Fruit fly (Drosophila melanogaster) whole organism, embryonic: ENCODE data around the gene nxf2.

Source experiments
- ATbp ChIP-seq: fragments of 200-800 bp; sonication (Bioruptor generic); optimal IDR thresholded peaks from 2 replicates; lab custom pipeline; 2017; ENCODE audit warnings: missing biosample characterization, mild to moderate bottlenecking, missing genetic modification characterization, missing genetic modification reagents
- CG10274 ChIP-seq: fragments of 200-800 bp; sonication (Bioruptor generic); optimal IDR thresholded peaks from 3 replicates; lab custom pipeline; 2017; ENCODE audit warnings: missing biosample characterization, mild to moderate bottlenecking, missing genetic modification characterization
- CG11247 ChIP-seq: fragments of 200-800 bp; sonication (Bioruptor generic); IDR thresholded peaks from 2 replicates; pipeline ENCODE4 v1.3.6; 2022; ENCODE audit warnings: missing biosample characterization, missing genetic modification characterization
- CG11456 ChIP-seq: fragments of 200-800 bp; sonication (Bioruptor generic); IDR thresholded peaks from 3 replicates; pipeline ENCODE4 v1.3.6; 2022; ENCODE audit warnings: missing biosample characterization, missing genetic modification characterization
- CG12104 ChIP-seq: fragments of 200-800 bp; sonication (Bioruptor generic); optimal IDR thresholded peaks from 3 replicates; lab custom pipeline; 2016; ENCODE audit warnings: missing biosample characterization, missing genetic modification characterization
- CG12219 ChIP-seq: fragments of 200-800 bp; sonication (Bioruptor generic); optimal IDR thresholded peaks from 3 replicates; lab custom pipeline; 2018; ENCODE audit warnings: missing biosample characterization, mild to moderate bottlenecking, missing genetic modification characterization
- CG13287 ChIP-seq: fragments of 200-800 bp; sonication (Bioruptor generic); IDR thresholded peaks from 2 replicates; pipeline ENCODE4 v1.3.6; 2022; ENCODE audit warnings: missing biosample characterization, missing genetic modification characterization; ENCODE audit not compliant: partially characterized antibody
- CG17829 ChIP-seq: fragments of 200-800 bp; optimal IDR thresholded peaks from 2 replicates; lab custom pipeline; 2019; ENCODE audit warnings: missing biosample characterization, mild to moderate bottlenecking, missing genetic modification characterization, moderate library complexity
- CG1792 ChIP-seq: fragments of 200-800 bp; sonication (Bioruptor generic); optimal IDR thresholded peaks from 2 replicates; lab custom pipeline; 2016; ENCODE audit warnings: missing biosample characterization, missing genetic modification characterization
- CG2875 ChIP-seq: fragments of 200-800 bp; sonication (Bioruptor generic); optimal IDR thresholded peaks from 2 replicates; lab custom pipeline; 2017; ENCODE audit warnings: missing biosample characterization, mild to moderate bottlenecking, missing genetic modification characterization, missing genetic modification reagents
- CG30020 ChIP-seq: fragments of 200-800 bp; optimal IDR thresholded peaks from 2 replicates; lab custom pipeline; 2019; ENCODE audit warnings: missing biosample characterization, mild to moderate bottlenecking, missing genetic modification characterization, moderate library complexity
- CG31365 ChIP-seq: fragments of 200-800 bp; sonication (Bioruptor generic); optimal IDR thresholded peaks from 2 replicates; lab custom pipeline; 2018; ENCODE audit warnings: missing biosample characterization, mild to moderate bottlenecking, missing genetic modification characterization
- CG33557 ChIP-seq: fragments of 200-800 bp; sonication (Bioruptor generic); optimal IDR thresholded peaks from 2 replicates; lab custom pipeline; 2019; ENCODE audit warnings: missing biosample characterization, mild to moderate bottlenecking, missing genetic modification characterization, moderate library complexity
- CG34224 ChIP-seq: fragments of 200-800 bp; sonication (Bioruptor generic); IDR thresholded peaks from 3 replicates; pipeline ENCODE4 v1.3.6; 2022; ENCODE audit warnings: missing biosample characterization, missing genetic modification characterization; ENCODE audit not compliant: partially characterized antibody
- CG6272 ChIP-seq: fragments of 200-800 bp; sonication (Bioruptor generic); IDR thresholded peaks from 2 replicates; pipeline ENCODE4 v1.3.6; 2022; ENCODE audit warnings: missing biosample characterization, missing genetic modification characterization
- CG6765 ChIP-seq: fragments of 200-800 bp; sonication (Bioruptor generic); optimal IDR thresholded peaks from 3 replicates; lab custom pipeline; 2017; ENCODE audit warnings: missing biosample characterization, mild to moderate bottlenecking, missing genetic modification characterization
- CG6791 ChIP-seq: fragments of 200-800 bp; sonication (Bioruptor generic); IDR thresholded peaks from 3 replicates; pipeline ENCODE4 v1.3.6; 2022; ENCODE audit warnings: missing biosample characterization, missing genetic modification characterization; ENCODE audit not compliant: partially characterized antibody
- CG8359 ChIP-seq: fragments of 200-800 bp; sonication (Bioruptor generic); optimal IDR thresholded peaks from 2 replicates; lab custom pipeline; 2017; ENCODE audit warnings: missing biosample characterization, mild to moderate bottlenecking, missing genetic modification characterization, borderline replicate concordance
- CG9727 ChIP-seq: fragments of 200-800 bp; sonication (Bioruptor generic); optimal IDR thresholded peaks from 3 replicates; lab custom pipeline; 2017; ENCODE audit warnings: missing biosample characterization, mild to moderate bottlenecking, missing genetic modification characterization
- D19A ChIP-seq: fragments of 200-800 bp; optimal IDR thresholded peaks from 3 replicates; lab custom pipeline; 2019; ENCODE audit warnings: missing biosample characterization, mild to moderate bottlenecking, missing genetic modification characterization, moderate library complexity
- Dip2 ChIP-seq: fragments of 200-800 bp; sonication (Bioruptor generic); IDR thresholded peaks from 2 replicates; pipeline ENCODE4 v1.3.6; 2022; ENCODE audit warnings: missing biosample characterization, missing genetic modification characterization
- E2f1 ChIP-seq: fragments of 200-800 bp; sonication (Bioruptor generic); IDR thresholded peaks from 2 replicates; pipeline ENCODE4 v1.3.6; 2022; ENCODE audit warnings: missing biosample characterization, missing genetic modification characterization
- E2f2 ChIP-seq: fragments of 200-800 bp; sonication (Bioruptor generic); IDR thresholded peaks from 2 replicates; pipeline ENCODE4 v1.3.6; 2022; ENCODE audit warnings: missing biosample characterization, missing genetic modification characterization
- Elba2 ChIP-seq: fragments of 200-800 bp; sonication (Bioruptor generic); optimal IDR thresholded peaks from 3 replicates; lab custom pipeline; 2016; ENCODE audit warnings: missing biosample characterization, missing genetic modification characterization
- Ets65A ChIP-seq: fragments of 200-800 bp; sonication (Bioruptor generic); peaks from one replicate; lab custom pipeline; 2016; ENCODE audit warnings: missing biosample characterization, missing genetic modification characterization
- Hr78 ChIP-seq, 2 experiments: fragments of 200-800 bp in 1 of 2; fragments of >200 bp in 1 of 2; sonication (Bioruptor generic) in 1 of 2; optimal IDR thresholded peaks; 2 replicates each; lab custom pipeline; 2017 to 2019; ENCODE audit warnings: missing biosample characterization in 2 of 2, missing genetic modification characterization in 2 of 2, mild to moderate bottlenecking in 1 of 2, moderate library complexity in 1 of 2
- MESR4 ChIP-seq: fragments of 200-800 bp; sonication (Bioruptor generic); optimal IDR thresholded peaks from 2 replicates; lab custom pipeline; 2018; ENCODE audit warnings: missing biosample characterization, mild to moderate bottlenecking, missing genetic modification characterization, moderate library complexity
- NK7.1 ChIP-seq: fragments of 200-800 bp; sonication (Bioruptor generic); optimal IDR thresholded peaks from 3 replicates; lab custom pipeline; 2016; ENCODE audit warnings: missing biosample characterization, missing genetic modification characterization
- Optix ChIP-seq: fragments of 200-800 bp; sonication (Bioruptor generic); IDR thresholded peaks from 3 replicates; pipeline ENCODE4 v1.3.6; 2022; ENCODE audit warnings: missing biosample characterization, missing genetic modification characterization
- Spps ChIP-seq: fragments of 200-800 bp; sonication (Bioruptor generic); optimal IDR thresholded peaks from 2 replicates; lab custom pipeline; 2018; ENCODE audit warnings: missing biosample characterization, mild to moderate bottlenecking, missing genetic modification characterization
- Sry-β ChIP-seq: fragments of 200-800 bp; sonication (Bioruptor generic); optimal IDR thresholded peaks from 2 replicates; lab custom pipeline; 2018; ENCODE audit warnings: missing biosample characterization, mild to moderate bottlenecking, missing genetic modification characterization, moderate library complexity
- Sry-δ ChIP-seq: fragments of 200-800 bp; sonication (Bioruptor generic); optimal IDR thresholded peaks from 2 replicates; lab custom pipeline; 2016; ENCODE audit warnings: missing biosample characterization, missing genetic modification characterization
- amos ChIP-seq: fragments of 200-800 bp; sonication (Bioruptor generic); IDR thresholded peaks from 2 replicates; pipeline ENCODE4 v1.3.6; 2022; ENCODE audit warnings: missing biosample characterization, missing genetic modification characterization; ENCODE audit not compliant: partially characterized antibody
- ato ChIP-seq: fragments of 200-800 bp; sonication (Bioruptor generic); IDR thresholded peaks from 2 replicates; pipeline ENCODE4 v1.3.6; 2022; ENCODE audit warnings: missing biosample characterization, missing genetic modification characterization; ENCODE audit not compliant: partially characterized antibody
- bsh ChIP-seq, 2 experiments: fragments of 200-800 bp; sonication (Bioruptor generic); optimal IDR thresholded peaks; 2 replicates each; lab custom pipeline; 2017 to 2018; ENCODE audit warnings: mild to moderate bottlenecking in 2 of 2, missing biosample characterization in 2 of 2, missing genetic modification characterization in 2 of 2, moderate library complexity in 1 of 2
- cas ChIP-seq: fragments of 200-800 bp; sonication (Bioruptor generic); IDR thresholded peaks from 2 replicates; pipeline ENCODE4 v1.3.6; 2022; ENCODE audit warnings: missing biosample characterization, missing genetic modification characterization
- chinmo ChIP-seq: fragments of 200-800 bp; sonication (Bioruptor generic); IDR thresholded peaks from 4 replicates; pipeline ENCODE4 v1.3.6; 2022; ENCODE audit warnings: missing biosample characterization, missing genetic modification characterization; ENCODE audit not compliant: partially characterized antibody
- en ChIP-seq: fragments of 200-800 bp; sonication (Bioruptor generic); optimal IDR thresholded peaks from 2 replicates; lab custom pipeline; 2016; ENCODE audit warnings: missing biosample characterization, missing genetic modification characterization
- fu2 ChIP-seq: fragments of 200-800 bp; sonication (Bioruptor generic); optimal IDR thresholded peaks from 2 replicates; lab custom pipeline; 2016; ENCODE audit warnings: missing biosample characterization, missing genetic modification characterization
- gt ChIP-seq: fragments of 200-800 bp; sonication (Bioruptor generic); IDR thresholded peaks from 2 replicates; pipeline ENCODE4 v1.3.6; 2022; ENCODE audit warnings: missing biosample characterization, missing genetic modification characterization
- kay ChIP-seq: fragments of 200-800 bp; sonication (Bioruptor generic); optimal IDR thresholded peaks from 2 replicates; lab custom pipeline; 2016; ENCODE audit warnings: missing biosample characterization, missing genetic modification characterization
- kni ChIP-seq: fragments of 200-800 bp; sonication (Bioruptor generic); optimal IDR thresholded peaks from 3 replicates; lab custom pipeline; 2017; ENCODE audit warnings: mild to moderate bottlenecking, missing biosample characterization, missing genetic modification reagents, missing genetic modification characterization
- luna ChIP-seq: fragments of 200-800 bp; sonication (Bioruptor generic); optimal IDR thresholded peaks from 2 replicates; lab custom pipeline; 2016; ENCODE audit warnings: missing biosample characterization, missing genetic modification characterization
- org-1 ChIP-seq: fragments of 200-800 bp; sonication (Bioruptor generic); optimal IDR thresholded peaks from 2 replicates; lab custom pipeline; 2017; ENCODE audit warnings: missing biosample characterization, missing genetic modification characterization
- pho ChIP-seq: fragments of 200-800 bp; sonication (Bioruptor generic); optimal IDR thresholded peaks from 2 replicates; lab custom pipeline; 2016; ENCODE audit warnings: missing biosample characterization, missing genetic modification characterization
- seq ChIP-seq: fragments of 200-800 bp; sonication (Bioruptor generic); IDR thresholded peaks from 2 replicates; pipeline ENCODE4 v1.3.6; 2022; ENCODE audit warnings: missing biosample characterization, missing genetic modification characterization
- sr ChIP-seq: fragments of 200-800 bp; sonication (Bioruptor generic); IDR thresholded peaks from 3 replicates; pipeline ENCODE4 v1.3.6; 2022; ENCODE audit warnings: missing biosample characterization, missing genetic modification characterization
- stwl ChIP-seq: fragments of 200-800 bp; sonication (Bioruptor generic); optimal IDR thresholded peaks from 3 replicates; lab custom pipeline; 2018; ENCODE audit warnings: missing biosample characterization, mild to moderate bottlenecking, missing genetic modification characterization, moderate library complexity
- zen ChIP-seq: fragments of 200-800 bp; sonication (Bioruptor generic); optimal IDR thresholded peaks from 3 replicates; lab custom pipeline; 2018; ENCODE audit warnings: missing biosample characterization, mild to moderate bottlenecking, missing genetic modification characterization, moderate library complexity

nxf2 gene

dm6 chr3L:16587994-16588622 is 8.0 kb upstream of the nxf2 start (continued):
- peak; percentile 68 for TF ChIP-seq CG9727 (GFP tag; lab: Kevin White, UChicago)
- peak; percentile 51; the same call in 1 of the 2 replicates for TF ChIP-seq CG11247 (GFP tag; lab: Robert Waterston, UW)
- no peak for TF ChIP-seq D19A
- TF ChIP-seq sr (GFP tag; lab: Robert Waterston, UW) = peak; percentile 98
- no peak for TF ChIP-seq CG8359 (GFP tag; lab: Kevin White, UChicago)
- peak in 1 of 2 experiments; percentile 57 for TF ChIP-seq bsh (GFP tag; optimal IDR thresholded peaks at IDR 0.05; lab: Kevin White, UChicago)
- TF ChIP-seq Dip2 = no peak
- peak; percentile 34 for TF ChIP-seq fu2
- TF ChIP-seq CG17829 (tag; lab: Kevin White, UChicago) = peak; percentile 61
- peak; percentile 97 for TF ChIP-seq Ets65A (GFP tag; lab: Kevin White, UChicago)
- TF ChIP-seq ato (GFP tag; lab: Robert Waterston, UW) = peak; percentile 60
- peak; percentile 82; the same call in 2 of the 4 replicates for TF ChIP-seq chinmo (GFP tag; lab: Robert Waterston, UW)
- peak; percentile 93 for TF ChIP-seq CG34224 (GFP tag; lab: Robert Waterston, UW)
- TF ChIP-seq CG6765 (GFP tag; lab: Kevin White, UChicago) = no peak
- peak; percentile 62 for TF ChIP-seq E2f1 (GFP tag; lab: Robert Waterston, UW)
- TF ChIP-seq CG1792 (GFP tag; lab: Kevin White, UChicago) = peak; percentile 50
- TF ChIP-seq stwl (tag; lab: Kevin White, UChicago) = peak; percentile 34
- peak; percentile 70 for TF ChIP-seq CG30020 (tag; lab: Kevin White, UChicago)
- TF ChIP-seq Spps (tag; lab: Kevin White, UChicago) = no peak
- peak; percentile 52 for TF ChIP-seq Sry-β (GFP tag; lab: Kevin White, UChicago)
- 0 out of 2 replicates have a peak, but pooled peaks have one; percentile 35 for TF ChIP-seq cas
- TF ChIP-seq CG2875 (GFP tag; lab: Kevin White, UChicago) = no peak
- peak; percentile 54 for TF ChIP-seq CG6272 (GFP tag; lab: Robert Waterston, UW)
- peak; percentile 94 for TF ChIP-seq CG13287
- TF ChIP-seq kni (GFP tag; lab: Kevin White, UChicago) = peak; percentile 66
- TF ChIP-seq CG11456 (GFP tag; lab: Robert Waterston, UW) = peak; percentile 76; the same call in 2 of the 3 replicates
- TF ChIP-seq en (GFP tag; lab: Kevin White, UChicago) = no peak
- no peak for TF ChIP-seq ATbp
- TF ChIP-seq CG31365 (tag; lab: Kevin White, UChicago) = no peak
- TF ChIP-seq CG12104 (GFP tag; lab: Kevin White, UChicago) = no peak
- peak; percentile 54 for TF ChIP-seq Elba2 (GFP tag; lab: Kevin White, UChicago)
- TF ChIP-seq MESR4 (GFP tag; lab: Kevin White, UChicago) = no peak
- TF ChIP-seq Hr78 (GFP tag; optimal IDR thresholded peaks at IDR 0.05; lab: Kevin White, UChicago) = no peak
- no peak for TF ChIP-seq gt (GFP tag; lab: Robert Waterston, UW)
- peak; percentile 85 for TF ChIP-seq CG6791 (GFP tag; lab: Robert Waterston, UW)
- peak; percentile 47 for TF ChIP-seq kay (GFP tag; lab: Kevin White, UChicago)
- peak; percentile 92 for TF ChIP-seq amos (GFP tag; lab: Robert Waterston, UW)
- no peak for TF ChIP-seq seq (GFP tag; lab: Robert Waterston, UW)
- peak; percentile 98 for TF ChIP-seq Sry-δ (GFP tag; lab: Kevin White, UChicago)
- TF ChIP-seq luna = no peak
- TF ChIP-seq CG33557 (GFP tag; lab: Kevin White, UChicago) = peak; percentile 6
- no peak for TF ChIP-seq CG10274 (GFP tag; lab: Kevin White, UChicago)
- TF ChIP-seq zen = peak; percentile 41
- TF ChIP-seq pho (GFP tag; lab: Kevin White, UChicago) = peak; percentile 67
- TF ChIP-seq NK7.1 (GFP tag; lab: Kevin White, UChicago) = no peak
- TF ChIP-seq org-1 (GFP tag; lab: Kevin White, UChicago) = no peak
- no peak for TF ChIP-seq CG12219 (GFP tag; lab: Kevin White, UChicago)
- peak; percentile 47 for TF ChIP-seq E2f2 (GFP tag; lab: Robert Waterston, UW)
- TF ChIP-seq Optix (GFP tag; lab: Robert Waterston, UW) = no peak
